Fruit fly (Drosophila melanogaster) whole organism: ENCODE measurements around the gene CG13053.

Source experiments
- CG8478 ChIP-seq: fragments of >200 bp; optimal IDR thresholded peaks from 2 replicates; lab custom pipeline; 2018; ENCODE audit warnings: inconsistent platforms
- Dll ChIP-seq: fragments of >200 bp; optimal IDR thresholded peaks from 2 replicates; lab custom pipeline; 2017
- EcR ChIP-seq, 2 experiments: fragments of >200 bp; optimal IDR thresholded peaks; 2 replicates each; lab custom pipeline; 2017; ENCODE audit warnings: missing biosample characterization in 2 of 2, missing genetic modification characterization in 2 of 2, missing genetic modification reagents in 2 of 2
- pan ChIP-seq: fragments of >200 bp; optimal IDR thresholded peaks from 2 replicates; lab custom pipeline; 2017
- psq ChIP-seq: fragments of >200 bp; optimal IDR thresholded peaks from 2 replicates; lab custom pipeline; 2017
- usp ChIP-seq: fragments of >200 bp; optimal IDR thresholded peaks from 2 replicates; lab custom pipeline; 2017; ENCODE audit warnings: missing biosample characterization, missing genetic modification characterization, mixed read lengths

- TF ChIP-seq EcR (GFP tag; optimal IDR thresholded peaks at IDR 0.05; lab: Kevin White, UChicago), result no peak
- TF ChIP-seq pan (lab: Kevin White, UChicago), result no peak
- TF ChIP-seq CG8478 (lab: Kevin White, UChicago), result no peak
- TF ChIP-seq psq (lab: Kevin White, UChicago), result no peak
- no peak for TF ChIP-seq Dll (lab: Kevin White, UChicago)
- TF ChIP-seq usp (GFP tag; lab: Kevin White, UChicago), result no peak
Measured at dm6 chr3L:16281880-16282556, 22.5 kb upstream of the CG13053 start, which contains the start of gene CG13049.
